Worm (Caenorhabditis elegans) whole organism, L3 larva: ENCODE data around the gene H03G16.6.
A peak's percentile ranks its signal among the peaks of the same experiment; 100 is the strongest.

Experiments
- R02D3.7 ChIP-seq: fragments of 150-350 bp; optimal IDR thresholded peaks from 2 replicates; lab custom pipeline; 2014; ENCODE audit warnings: missing biosample characterization, missing genetic modification characterization
- ZK546.5 ChIP-seq: sonication (generic microtip); optimal IDR thresholded peaks from 2 replicates; lab custom pipeline; 2017; ENCODE audit warnings: missing biosample characterization, missing genetic modification characterization
- aly-2 ChIP-seq: fragments of 150-350 bp; optimal IDR thresholded peaks from 2 replicates; lab custom pipeline; 2014; ENCODE audit warnings: missing biosample characterization, missing genetic modification characterization
- ama-1 ChIP-seq: fragments of 150-350 bp; optimal IDR thresholded peaks from 2 replicates; lab custom pipeline; 2018
- ceh-16 ChIP-seq: sonication (generic microtip); optimal IDR thresholded peaks from 2 replicates; lab custom pipeline; 2017; ENCODE audit warnings: missing biosample characterization, missing genetic modification characterization
- daf-12 ChIP-seq: fragments of 150-350 bp; optimal IDR thresholded peaks from 2 replicates; lab custom pipeline; 2014; ENCODE audit warnings: missing biosample characterization, missing genetic modification reagents, missing genetic modification characterization
- egl-27 ChIP-seq: sonication (generic microtip); optimal IDR thresholded peaks from 4 replicates; lab custom pipeline; 2017; ENCODE audit warnings: missing biosample characterization, missing genetic modification reagents, missing genetic modification characterization
- egl-5 ChIP-seq: fragments of 150-350 bp; optimal IDR thresholded peaks from 2 replicates; lab custom pipeline; 2017; ENCODE audit warnings: missing biosample characterization, missing genetic modification reagents, missing genetic modification characterization, inconsistent platforms
- elt-1 ChIP-seq: fragments of 150-350 bp; optimal IDR thresholded peaks from 2 replicates; lab custom pipeline; 2014; ENCODE audit warnings: missing biosample characterization, missing genetic modification characterization
- elt-2 ChIP-seq: sonication (generic microtip); optimal IDR thresholded peaks from 2 replicates; lab custom pipeline; 2016; ENCODE audit warnings: missing genetic modification reagents, mild to moderate bottlenecking, missing genetic modification characterization, missing compliant biosample characterization
- eor-1 ChIP-seq, 2 experiments: fragments of 150-350 bp; optimal IDR thresholded peaks; 2 replicates each; lab custom pipeline; 2014 to 2018; ENCODE audit warnings: missing biosample characterization in 2 of 2, missing genetic modification characterization in 2 of 2
- fkh-2 ChIP-seq: fragments of 150-350 bp; optimal IDR thresholded peaks from 2 replicates; lab custom pipeline; 2014; ENCODE audit warnings: missing biosample characterization, missing genetic modification reagents, missing genetic modification characterization
- fos-1 ChIP-seq: fragments of 150-350 bp; optimal IDR thresholded peaks from 2 replicates; lab custom pipeline; 2014; ENCODE audit warnings: missing biosample characterization, missing genetic modification characterization
- hmg-11 ChIP-seq: sonication (generic microtip); optimal IDR thresholded peaks from 2 replicates; lab custom pipeline; 2016; ENCODE audit warnings: missing genetic modification characterization, missing compliant biosample characterization
- jun-1 ChIP-seq: fragments of 150-350 bp; optimal IDR thresholded peaks from 2 replicates; lab custom pipeline; 2014; ENCODE audit warnings: missing biosample characterization, missing genetic modification reagents, missing genetic modification characterization
- lin-15B ChIP-seq: fragments of 150-350 bp; optimal IDR thresholded peaks from 2 replicates; lab custom pipeline; 2014; ENCODE audit warnings: missing biosample characterization, missing genetic modification characterization
- mdl-1 ChIP-seq: fragments of 150-350 bp; optimal IDR thresholded peaks from 2 replicates; lab custom pipeline; 2014; ENCODE audit warnings: missing biosample characterization, missing genetic modification characterization
- mml-1 ChIP-seq: fragments of 150-350 bp; sonication (generic microtip); optimal IDR thresholded peaks from 3 replicates; lab custom pipeline; 2014; ENCODE audit warnings: missing biosample characterization, missing genetic modification characterization
- nhr-11 ChIP-seq: fragments of 150-350 bp; optimal IDR thresholded peaks from 2 replicates; lab custom pipeline; 2014; ENCODE audit warnings: missing biosample characterization, missing genetic modification characterization
- nhr-23 ChIP-seq: fragments of 150-350 bp; optimal IDR thresholded peaks from 2 replicates; lab custom pipeline; 2014; ENCODE audit warnings: missing biosample characterization, missing genetic modification reagents, missing genetic modification characterization
- nhr-237 ChIP-seq: fragments of 150-350 bp; optimal IDR thresholded peaks from 2 replicates; lab custom pipeline; 2014; ENCODE audit warnings: missing biosample characterization, missing genetic modification characterization
- nhr-28 ChIP-seq: fragments of 150-350 bp; optimal IDR thresholded peaks from 2 replicates; lab custom pipeline; 2014; ENCODE audit warnings: missing biosample characterization, missing genetic modification characterization
- nhr-43 ChIP-seq: sonication (generic microtip); optimal IDR thresholded peaks from 2 replicates; lab custom pipeline; 2016; ENCODE audit warnings: mild to moderate bottlenecking, missing genetic modification characterization, missing compliant biosample characterization; ENCODE audit not compliant: poor library complexity, severe bottlenecking
- nhr-67 ChIP-seq: fragments of 150-350 bp; optimal IDR thresholded peaks from 2 replicates; lab custom pipeline; 2014; ENCODE audit warnings: missing biosample characterization, missing genetic modification characterization
- nhr-77 ChIP-seq: fragments of 150-350 bp; optimal IDR thresholded peaks from 2 replicates; lab custom pipeline; 2014; ENCODE audit warnings: missing biosample characterization, missing genetic modification characterization
- pha-4 ChIP-seq: fragments of 150-350 bp; optimal IDR thresholded peaks from 2 replicates; lab custom pipeline; 2014; ENCODE audit warnings: missing biosample characterization, missing genetic modification reagents, missing genetic modification characterization
- sea-2 ChIP-seq: fragments of 150-350 bp; sonication (generic microtip); optimal IDR thresholded peaks from 4 replicates; lab custom pipeline; 2014; ENCODE audit warnings: missing biosample characterization, missing genetic modification reagents, missing genetic modification characterization
- skn-1 ChIP-seq: fragments of 150-350 bp; optimal IDR thresholded peaks from 2 replicates; lab custom pipeline; 2014; ENCODE audit warnings: missing biosample characterization, missing genetic modification characterization
- snpc-4 ChIP-seq: fragments of 150-350 bp; optimal IDR thresholded peaks from 2 replicates; lab custom pipeline; 2014; ENCODE audit warnings: missing biosample characterization, missing genetic modification characterization
- tbx-2 ChIP-seq: sonication (generic microtip); optimal IDR thresholded peaks from 2 replicates; lab custom pipeline; 2016; ENCODE audit warnings: mild to moderate bottlenecking, missing genetic modification characterization, missing compliant biosample characterization
- unc-39 ChIP-seq: sonication (generic microtip); optimal IDR thresholded peaks from 4 replicates; lab custom pipeline; 2017; ENCODE audit warnings: missing biosample characterization, missing genetic modification characterization
- unc-62 ChIP-seq: fragments of 150-350 bp; sonication (generic microtip); optimal IDR thresholded peaks from 4 replicates; lab custom pipeline; 2014; ENCODE audit warnings: missing biosample characterization, missing genetic modification reagents, missing genetic modification characterization
- zag-1 ChIP-seq: fragments of 150-350 bp; optimal IDR thresholded peaks from 2 replicates; lab custom pipeline; 2014; ENCODE audit warnings: missing biosample characterization, missing genetic modification characterization
- ztf-11 ChIP-seq: fragments of 150-350 bp; optimal IDR thresholded peaks from 2 replicates; lab custom pipeline; 2014; ENCODE audit warnings: missing biosample characterization, missing genetic modification characterization

H03G16.6 gene

ce11 chrX:15052385-15052784 is at the start of gene H03G16.6:
Gene H03G16.6 (plus strand): TSS chrX:15052685.
- TF ChIP-seq unc-39: no peak

ce11 chrX:15003891-15004550 is 48.5 kb upstream of the H03G16.6 start, which contains the start of gene slc-25A18.1:
Gene slc-25A18.1 (minus strand): TSS chrX:15003941.
- TF ChIP-seq nhr-237 (tag; lab: Kevin White, UChicago) (no peak), elt-2 (tag; lab: Kevin White, UChicago) (peak; percentile 50)

- TF ChIP-seq nhr-28 (tag; lab: Kevin White, UChicago) (no peak), sea-2 (GFP tag; lab: Kevin White, UChicago) (no peak), ZK546.5 (tag; lab: Kevin White, UChicago) (no peak), egl-5 (tag; lab: Kevin White, UChicago) (peak; percentile 50), elt-2 (tag; lab: Kevin White, UChicago) (peak; percentile 16), skn-1 (no peak), ztf-11 (tag; lab: Kevin White, UChicago) (no peak), nhr-11 (tag; lab: Kevin White, UChicago) (no peak), unc-62 (GFP tag; lab: Kevin White, UChicago) (no peak), pha-4 (no peak), aly-2 (tag; lab: Kevin White, UChicago) (no peak), R02D3.7 (tag; lab: Kevin White, UChicago) (no peak), eor-1 (tag; optimal IDR thresholded peaks at IDR 0.05; lab: Kevin White, UChicago) (no peak), snpc-4 (peak; percentile 37), hmg-11 (tag; lab: Kevin White, UChicago) (peak; percentile 16)
Observed at ce11 chrX:15006847-15007358, 45.6 kb upstream of the H03G16.6 start, which contains the start of gene ergi-2. Gene ergi-2 (minus strand): TSS chrX:15007308.

ce11 chrX:15008697-15009096 is 43.8 kb upstream of the H03G16.6 start:
- TF ChIP-seq nhr-237 (tag; lab: Kevin White, UChicago) (no peak), nhr-43 (tag; lab: Kevin White, UChicago) (no peak), pha-4 (no peak), ztf-11 (tag; lab: Kevin White, UChicago) (no peak), unc-62 (GFP tag; lab: Kevin White, UChicago) (no peak), nhr-23 (tag; lab: Kevin White, UChicago) (no peak), nhr-67 (no peak), ceh-16 (tag; lab: Kevin White, UChicago) (no peak), jun-1 (no peak), nhr-28 (tag; lab: Kevin White, UChicago) (no peak), nhr-77 (tag; lab: Kevin White, UChicago) (no peak), mml-1 (tag; lab: Kevin White, UChicago) (no peak), mdl-1 (tag; lab: Kevin White, UChicago) (no peak), tbx-2 (tag; lab: Kevin White, UChicago) (no peak), fkh-2 (tag; lab: Kevin White, UChicago) (no peak), elt-1 (no peak), lin-15B (tag; lab: Kevin White, UChicago) (no peak), daf-12 (tag; lab: Kevin White, UChicago) (no peak)

ce11 chrX:15010941-15011340 is 41.5 kb upstream of the H03G16.6 start:
- TF ChIP-seq elt-1 (no peak), snpc-4 (no peak), lin-15B (tag; lab: Kevin White, UChicago) (no peak), ceh-16 (tag; lab: Kevin White, UChicago) (no peak), elt-2 (tag; lab: Kevin White, UChicago) (no peak), eor-1 (tag; optimal IDR thresholded peaks at IDR 0.05; lab: Kevin White, UChicago) (no peak), nhr-28 (tag; lab: Kevin White, UChicago) (no peak), zag-1 (no peak), mdl-1 (tag; lab: Kevin White, UChicago) (no peak), egl-27 (tag; lab: Kevin White, UChicago) (no peak), ama-1 (lab: Kevin White, UChicago) (no peak), fos-1 (tag; lab: Kevin White, UChicago) (no peak)
- TF ChIP-seq, all 47 proteins: peak for 0
